Worm (Caenorhabditis elegans) whole organism, L3 larva: ENCODE measurements around the gene sri-53.
"Not testable (repeated sequence)": the region's sequence is repeated elsewhere in the genome, so short reads cannot be mapped to it uniquely, and the experiment has no call there.

Experiments used
- ZK546.5 ChIP-seq: sonication (generic microtip); optimal IDR thresholded peaks from 2 replicates; lab custom pipeline; 2017; ENCODE audit warnings: missing biosample characterization, missing genetic modification characterization
- aly-2 ChIP-seq: fragments of 150-350 bp; optimal IDR thresholded peaks from 2 replicates; lab custom pipeline; 2014; ENCODE audit warnings: missing biosample characterization, missing genetic modification characterization
- ceh-28 ChIP-seq: fragments of 150-350 bp; optimal IDR thresholded peaks from 2 replicates; lab custom pipeline; 2014; ENCODE audit warnings: missing biosample characterization, missing genetic modification reagents, missing genetic modification characterization
- ceh-82 ChIP-seq: fragments of 150-350 bp; optimal IDR thresholded peaks from 2 replicates; lab custom pipeline; 2014; ENCODE audit warnings: missing biosample characterization, missing genetic modification characterization
- ceh-9 ChIP-seq: sonication (generic microtip); optimal IDR thresholded peaks from 2 replicates; lab custom pipeline; 2018; ENCODE audit warnings: missing biosample characterization, missing genetic modification characterization
- daf-12 ChIP-seq: fragments of 150-350 bp; optimal IDR thresholded peaks from 2 replicates; lab custom pipeline; 2014; ENCODE audit warnings: missing biosample characterization, missing genetic modification reagents, missing genetic modification characterization
- egl-27 ChIP-seq: sonication (generic microtip); optimal IDR thresholded peaks from 4 replicates; lab custom pipeline; 2017; ENCODE audit warnings: missing biosample characterization, missing genetic modification reagents, missing genetic modification characterization
- egl-5 ChIP-seq: fragments of 150-350 bp; optimal IDR thresholded peaks from 2 replicates; lab custom pipeline; 2017; ENCODE audit warnings: missing biosample characterization, missing genetic modification reagents, missing genetic modification characterization, inconsistent platforms
- elt-1 ChIP-seq: fragments of 150-350 bp; optimal IDR thresholded peaks from 2 replicates; lab custom pipeline; 2014; ENCODE audit warnings: missing biosample characterization, missing genetic modification characterization
- elt-2 ChIP-seq: sonication (generic microtip); optimal IDR thresholded peaks from 2 replicates; lab custom pipeline; 2016; ENCODE audit warnings: missing genetic modification reagents, mild to moderate bottlenecking, missing genetic modification characterization, missing compliant biosample characterization
- elt-3 ChIP-seq, 3 experiments: fragments of 150-350 bp in 1 of 3; sonication (generic microtip) in 2 of 3; optimal IDR thresholded peaks; 2 replicates in 2 of 3; 4 replicates in 1 of 3; lab custom pipeline; 2014 to 2017; ENCODE audit warnings: missing biosample characterization in 3 of 3, missing genetic modification characterization in 3 of 3
- eor-1 ChIP-seq, 2 experiments: fragments of 150-350 bp; optimal IDR thresholded peaks; 2 replicates each; lab custom pipeline; 2014 to 2018; ENCODE audit warnings: missing biosample characterization in 2 of 2, missing genetic modification characterization in 2 of 2
- fkh-10 ChIP-seq: sonication (generic microtip); optimal IDR thresholded peaks from 2 replicates; lab custom pipeline; 2017; ENCODE audit warnings: missing biosample characterization, missing genetic modification reagents, missing genetic modification characterization
- jun-1 ChIP-seq: fragments of 150-350 bp; optimal IDR thresholded peaks from 2 replicates; lab custom pipeline; 2014; ENCODE audit warnings: missing biosample characterization, missing genetic modification reagents, missing genetic modification characterization
- lin-15B ChIP-seq: fragments of 150-350 bp; optimal IDR thresholded peaks from 2 replicates; lab custom pipeline; 2014; ENCODE audit warnings: missing biosample characterization, missing genetic modification characterization
- lsy-12 ChIP-seq: sonication (generic microtip); optimal IDR thresholded peaks from 2 replicates; lab custom pipeline; 2016; ENCODE audit warnings: mild to moderate bottlenecking, missing genetic modification characterization, missing compliant biosample characterization
- mml-1 ChIP-seq: fragments of 150-350 bp; sonication (generic microtip); optimal IDR thresholded peaks from 3 replicates; lab custom pipeline; 2014; ENCODE audit warnings: missing biosample characterization, missing genetic modification characterization
- nhr-11 ChIP-seq: fragments of 150-350 bp; optimal IDR thresholded peaks from 2 replicates; lab custom pipeline; 2014; ENCODE audit warnings: missing biosample characterization, missing genetic modification characterization
- nhr-12 ChIP-seq: fragments of 150-350 bp; optimal IDR thresholded peaks from 2 replicates; lab custom pipeline; 2014; ENCODE audit warnings: missing biosample characterization, missing genetic modification characterization
- nhr-23 ChIP-seq: fragments of 150-350 bp; optimal IDR thresholded peaks from 2 replicates; lab custom pipeline; 2014; ENCODE audit warnings: missing biosample characterization, missing genetic modification reagents, missing genetic modification characterization
- nhr-28 ChIP-seq: fragments of 150-350 bp; optimal IDR thresholded peaks from 2 replicates; lab custom pipeline; 2014; ENCODE audit warnings: missing biosample characterization, missing genetic modification characterization
- nhr-43 ChIP-seq: sonication (generic microtip); optimal IDR thresholded peaks from 2 replicates; lab custom pipeline; 2016; ENCODE audit warnings: mild to moderate bottlenecking, missing genetic modification characterization, missing compliant biosample characterization; ENCODE audit not compliant: poor library complexity, severe bottlenecking
- nhr-67 ChIP-seq: fragments of 150-350 bp; optimal IDR thresholded peaks from 2 replicates; lab custom pipeline; 2014; ENCODE audit warnings: missing biosample characterization, missing genetic modification characterization
- pha-4 ChIP-seq: fragments of 150-350 bp; optimal IDR thresholded peaks from 2 replicates; lab custom pipeline; 2014; ENCODE audit warnings: missing biosample characterization, missing genetic modification reagents, missing genetic modification characterization
- skn-1 ChIP-seq: fragments of 150-350 bp; optimal IDR thresholded peaks from 2 replicates; lab custom pipeline; 2014; ENCODE audit warnings: missing biosample characterization, missing genetic modification characterization
- snpc-4 ChIP-seq: fragments of 150-350 bp; optimal IDR thresholded peaks from 2 replicates; lab custom pipeline; 2014; ENCODE audit warnings: missing biosample characterization, missing genetic modification characterization
- unc-39 ChIP-seq: sonication (generic microtip); optimal IDR thresholded peaks from 4 replicates; lab custom pipeline; 2017; ENCODE audit warnings: missing biosample characterization, missing genetic modification characterization
- ztf-4 ChIP-seq: fragments of 150-350 bp; optimal IDR thresholded peaks from 2 replicates; lab custom pipeline; 2014; ENCODE audit warnings: missing biosample characterization, missing genetic modification characterization

Gene sri-53

ce11 chrII:3208679-3209078 lies 6.3 kb upstream of the sri-53 start, which contains the start of gene sdz-35:
sdz-35 (minus strand) TSS chrII:3208779.
- TF ChIP-seq jun-1 (tag; lab: Kevin White, UChicago) (no peak), nhr-43 (tag; lab: Kevin White, UChicago) (no peak), nhr-12 (tag; lab: Kevin White, UChicago) (no peak), snpc-4 (no peak)

DNA sequence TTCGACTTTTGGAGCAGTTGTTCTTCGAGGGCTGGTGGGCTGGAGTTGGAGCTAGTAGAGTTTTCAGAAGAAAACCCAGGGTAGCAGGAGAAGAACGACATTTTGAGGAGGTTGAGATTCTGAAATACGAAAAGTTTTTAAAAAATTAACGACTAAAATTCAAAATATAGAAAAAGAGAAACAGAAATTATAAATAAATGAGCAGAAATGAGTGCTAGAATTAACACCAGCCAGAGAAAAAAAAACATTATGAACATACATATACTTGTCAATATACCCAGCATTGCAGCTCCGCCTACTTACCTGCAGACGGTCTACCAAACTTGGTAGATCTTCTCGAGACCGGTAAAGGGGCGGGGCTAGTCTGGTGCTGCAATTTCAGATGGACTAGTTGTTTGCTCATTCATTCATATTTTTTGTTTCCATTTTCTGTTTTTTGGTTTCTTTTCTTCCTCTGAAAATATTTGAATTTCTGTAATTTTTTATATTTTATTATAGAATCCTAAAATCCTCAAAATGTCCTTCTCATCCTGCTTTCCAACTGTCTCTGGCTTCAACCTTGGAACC lies 4.1 kb upstream of the sri-53 start, which contains the start of the genes ZC239.20 and ZC239.21:
TSS of gene ZC239.20 (minus strand) at position 101 of the 567 bp plus-strand sequence.
TSS of gene ZC239.21 (plus strand) at position 517 of the 567 bp plus-strand sequence.
- TF ChIP-seq ceh-82: no peak
- no peak for TF ChIP-seq nhr-12 (tag; lab: Kevin White, UChicago)
- no peak for TF ChIP-seq unc-39 (tag; lab: Kevin White, UChicago)
- no peak for TF ChIP-seq nhr-11 (tag; lab: Kevin White, UChicago)
- no peak for TF ChIP-seq ZK546.5 (tag; lab: Kevin White, UChicago)
- TF ChIP-seq pha-4 (tag; lab: Kevin White, UChicago): no peak
- no peak for TF ChIP-seq nhr-23
- no peak for TF ChIP-seq nhr-43 (tag; lab: Kevin White, UChicago)
- TF ChIP-seq lsy-12 (tag; lab: Kevin White, UChicago): no peak
- TF ChIP-seq lin-15B (tag; lab: Kevin White, UChicago): no peak
- TF ChIP-seq egl-27 (tag; lab: Kevin White, UChicago): no peak
- no peak for TF ChIP-seq elt-2 (tag; lab: Kevin White, UChicago)
- no peak for TF ChIP-seq ceh-9 (tag; lab: Kevin White, UChicago)

DNA sequence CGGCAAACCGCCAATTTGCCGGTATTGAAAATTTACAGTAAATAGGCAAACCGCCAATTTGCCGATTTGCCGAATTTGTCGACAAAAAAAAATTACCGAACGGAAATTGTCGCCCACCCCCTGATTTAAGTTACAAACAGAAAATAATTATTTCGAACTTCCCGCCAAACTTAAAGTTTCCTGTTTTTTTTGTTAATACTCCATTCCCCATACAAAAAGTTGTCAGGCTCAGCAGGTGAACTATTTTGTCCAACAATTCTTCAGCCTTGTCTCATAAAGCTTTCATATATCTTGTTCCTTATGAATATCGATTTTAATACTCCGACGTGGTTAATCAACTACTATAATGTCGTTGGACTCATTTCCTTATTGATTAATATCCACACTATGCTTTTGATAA lies 996 bp upstream of the sri-53 start, which contains the start of gene sri-50:
TSS of gene sri-50 (plus strand) at position 301 of the 400 bp plus-strand sequence.
- TF ChIP-seq mml-1 (tag; lab: Kevin White, UChicago): no peak
- TF ChIP-seq, all 47 proteins: peak for 0

DNA sequence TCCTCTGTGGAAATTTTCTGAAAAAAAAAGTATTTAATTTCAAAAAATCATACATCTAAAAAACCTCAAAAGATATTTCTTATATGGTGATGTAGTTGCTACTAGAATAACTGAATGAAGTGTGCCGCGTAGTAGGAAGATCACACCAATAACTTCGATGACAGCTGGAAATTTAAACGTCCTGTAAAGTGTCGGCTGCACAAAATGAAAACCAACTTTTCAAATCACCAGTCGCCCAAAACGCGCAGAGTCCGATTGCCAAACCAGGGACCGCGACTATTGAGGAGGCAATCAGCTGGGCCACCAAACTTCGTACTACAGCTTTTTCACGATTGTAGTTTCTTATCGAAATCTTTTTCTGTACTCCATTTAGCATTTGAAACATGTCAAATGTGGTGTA lies 1.2 kb downstream of the sri-53 start, which contains the start of gene sri-48:
TSS of gene sri-48 (minus strand) at position 101 of the 400 bp plus-strand sequence.
- not testable (repeated sequence) for TF ChIP-seq daf-12, mml-1, nhr-28 (tag; lab: Kevin White, UChicago)
- TF ChIP-seq, all 47 proteins: peak for 0; not testable (repeated sequence) for 47

ce11 chrII:3198998-3199397 lies 3.4 kb downstream of the sri-53 start, which contains the start of gene sri-51:
sri-51 (minus strand) TSS chrII:3199098.
- no peak for TF ChIP-seq nhr-23
- TF ChIP-seq ceh-82: no peak
- TF ChIP-seq ztf-4 (tag; lab: Kevin White, UChicago): no peak

DNA sequence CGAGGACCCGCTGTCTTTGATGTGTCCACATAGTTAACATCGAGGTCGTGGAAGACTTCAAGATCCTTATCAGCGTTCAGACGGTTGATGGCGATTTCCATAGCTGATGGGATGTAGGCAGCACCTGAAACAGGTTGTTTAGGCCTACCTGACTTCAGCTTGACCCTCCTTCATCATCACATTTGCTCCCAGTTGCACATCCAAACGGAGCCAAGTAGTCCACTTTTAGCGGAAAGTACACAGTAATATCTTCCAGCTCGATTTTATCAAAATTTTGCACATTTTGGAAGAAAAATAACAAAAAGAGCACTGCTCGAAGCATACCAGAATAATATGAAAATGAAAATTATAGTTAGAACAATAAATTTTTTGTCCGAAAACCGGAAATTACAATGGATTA lies 5.5 kb downstream of the sri-53 start, which contains the start of gene gcy-15:
TSS of gene gcy-15 (minus strand) at position 101 of the 400 bp plus-strand sequence.
- TF ChIP-seq lin-15B (tag; lab: Kevin White, UChicago): no peak
- TF ChIP-seq ceh-9 (tag; lab: Kevin White, UChicago): no peak
- TF ChIP-seq elt-1 (tag; lab: Kevin White, UChicago): no peak
- no peak for TF ChIP-seq egl-5 (tag; lab: Kevin White, UChicago)
- TF ChIP-seq nhr-67 (tag; lab: Kevin White, UChicago): no peak
- no peak for TF ChIP-seq ztf-4 (tag; lab: Kevin White, UChicago)
- TF ChIP-seq eor-1 (tag; optimal IDR thresholded peaks at IDR 0.05; lab: Kevin White, UChicago): no peak
- no peak for TF ChIP-seq ceh-28
- TF ChIP-seq elt-3 (tag; optimal IDR thresholded peaks at IDR 0.05; lab: Kevin White, UChicago): no peak
- no peak for TF ChIP-seq nhr-43 (tag; lab: Kevin White, UChicago)
- no peak for TF ChIP-seq aly-2 (tag; lab: Kevin White, UChicago)
- TF ChIP-seq lsy-12 (tag; lab: Kevin White, UChicago): no peak
- TF ChIP-seq unc-39 (tag; lab: Kevin White, UChicago): no peak
- TF ChIP-seq fkh-10: no peak
- no peak for TF ChIP-seq daf-12 (tag; lab: Kevin White, UChicago)
- TF ChIP-seq nhr-11 (tag; lab: Kevin White, UChicago): no peak
- TF ChIP-seq nhr-28 (tag; lab: Kevin White, UChicago): no peak
- no peak for TF ChIP-seq skn-1 (tag; lab: Kevin White, UChicago)
